Worm (Caenorhabditis elegans): ENCODE data around the gene ppt-1.

ce11 chrV:6668741-6669140 lies 42.6 kb upstream of the ppt-1 start, which contains the start of gene str-180:
- TF ChIP-seq dao-5 (tag; optimal IDR thresholded peaks at IDR 0.05) = no peak
- TF ChIP-seq him-1 (tag; optimal IDR thresholded peaks at IDR 0.05) = no peak
- TF ChIP-seq W03F9.2 (tag; optimal IDR thresholded peaks at IDR 0.05) = no peak

Measured in whole organism, L4/young adult.